Worm (Caenorhabditis elegans): ENCODE data around the gene irld-29.

irld-29 gene

DNA sequence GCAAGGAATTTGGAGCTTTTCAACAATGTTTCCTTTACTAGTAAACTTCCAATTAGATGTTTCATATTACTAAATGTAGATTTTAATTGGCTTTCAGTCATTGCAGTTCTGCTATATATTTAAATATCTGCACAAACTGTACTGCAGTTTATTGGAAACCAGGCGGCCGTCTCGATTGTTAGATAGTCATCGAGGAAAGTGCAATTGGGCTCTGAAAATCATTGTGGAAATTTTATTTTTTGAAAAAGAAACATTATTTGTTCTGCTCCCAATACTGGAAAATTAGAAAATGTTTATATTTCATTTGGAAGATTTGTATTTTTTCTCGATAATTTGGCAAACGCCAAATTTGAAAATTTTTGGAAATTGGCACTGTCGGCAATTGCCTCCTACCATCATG, at the start of gene irld-29:
TSS of gene irld-29 (minus strand) at position 101 of the 400 bp plus-strand sequence.
- no peak for TF ChIP-seq unc-130 (GFP tag; optimal IDR thresholded peaks at IDR 0.05)

- no peak for TF ChIP-seq snpc-1.3 (tag; optimal IDR thresholded peaks at IDR 0.05; ENCODE audit: insufficient read depth)
- no peak for TF ChIP-seq lin-54 (GFP tag; optimal IDR thresholded peaks at IDR 0.05)
- TF ChIP-seq akir-1 (GFP tag; optimal IDR thresholded peaks at IDR 0.05) = no peak
- TF ChIP-seq Y53F4B.3 (GFP tag; IDR thresholded peaks at IDR 0.05) = no peak
- TF ChIP-seq egrh-3 (GFP tag; IDR thresholded peaks at IDR 0.05) = peak; percentile 82; the same call in 1 of the 2 replicates
- TF ChIP-seq sdz-38 (tag; optimal IDR thresholded peaks at IDR 0.05) = no peak
- TF ChIP-seq zfh-2 (GFP tag; conservative IDR thresholded peaks at IDR 0.05) = peak; percentile 92
- TF ChIP-seq T07F8.4 (tag; optimal IDR thresholded peaks at IDR 0.05) = no peak
- no peak for TF ChIP-seq lin-35 (GFP tag; optimal IDR thresholded peaks at IDR 0.05)
- TF ChIP-seq tlf-1 (GFP tag; optimal IDR thresholded peaks at IDR 0.05) = no peak
- no peak for TF ChIP-seq let-607 (tag; optimal IDR thresholded peaks at IDR 0.05)
- TF ChIP-seq rcor-1 (GFP tag; IDR thresholded peaks at IDR 0.05) = no peak
- no peak for TF ChIP-seq mes-4 (tag; optimal IDR thresholded peaks at IDR 0.05)
- TF ChIP-seq snpc-4 (GFP tag; optimal IDR thresholded peaks at IDR 0.05) = no peak
- peak in 2 of 4 experiments; percentile 11 to 69 for TF ChIP-seq snpc-4 (tag; optimal IDR thresholded peaks at IDR 0.05)
- TF ChIP-seq F57C9.4 (tag; optimal IDR thresholded peaks at IDR 0.05) = no peak
- no peak for TF ChIP-seq somi-1 (GFP tag; optimal IDR thresholded peaks at IDR 0.05)
- no peak for TF ChIP-seq nhr-179 (tag; optimal IDR thresholded peaks at IDR 0.05)
- TF ChIP-seq lir-1 (GFP tag; conservative IDR thresholded peaks at IDR 0.05) = no peak
- no peak for TF ChIP-seq rec-8 (tag; optimal IDR thresholded peaks at IDR 0.05)
- TF ChIP-seq bed-1 (GFP tag; IDR thresholded peaks at IDR 0.05) = no peak
- no peak for TF ChIP-seq madf-8 (GFP tag; conservative IDR thresholded peaks at IDR 0.05)
- no peak for TF ChIP-seq ztf-25 (GFP tag; IDR thresholded peaks at IDR 0.05)
- TF ChIP-seq F49E8.2 (tag; optimal IDR thresholded peaks at IDR 0.05; ENCODE audit: insufficient read depth) = no peak
Measured at ce11 chrV:2343572-2343971, 5.1 kb upstream of the irld-29 start.

- TF ChIP-seq ztf-25 (GFP tag; IDR thresholded peaks at IDR 0.05) (no peak), repo-1 (tag; optimal IDR thresholded peaks at IDR 0.05) (no peak), ceh-40 (GFP tag; IDR thresholded peaks at IDR 0.05) (no peak), zfh-2 (GFP tag; conservative IDR thresholded peaks at IDR 0.05) (peak; percentile 78), egrh-3 (GFP tag; IDR thresholded peaks at IDR 0.05) (peak; percentile 27; the same call in 1 of the 2 replicates), efl-1 (GFP tag; optimal IDR thresholded peaks at IDR 0.05) (no peak), hlh-12 (tag; optimal IDR thresholded peaks at IDR 0.05) (no peak), nhr-80 (tag; optimal IDR thresholded peaks at IDR 0.05) (no peak), snpc-4 (GFP tag; optimal IDR thresholded peaks at IDR 0.05) (no peak), snpc-4 (tag; optimal IDR thresholded peaks at IDR 0.05) (peak in 1 of 4 experiments; percentile 3), Y53F4B.3 (GFP tag; IDR thresholded peaks at IDR 0.05) (no peak), tbx-9 (tag; optimal IDR thresholded peaks at IDR 0.05; ENCODE audit: borderline replicate concordance) (no peak)
Measured at ce11 chrV:2342083-2342482, 3.6 kb upstream of the irld-29 start.

- TF ChIP-seq hlh-12 (tag; optimal IDR thresholded peaks at IDR 0.05) (no peak), atf-7 (tag; optimal IDR thresholded peaks at IDR 0.05) (no peak)
Measured at ce11 chrV:2341285-2341684, 2.8 kb upstream of the irld-29 start, which contains the start of gene irld-30. TSS of gene irld-30 (minus strand) at chrV:2341385.

- TF ChIP-seq F57C9.4 (tag; optimal IDR thresholded peaks at IDR 0.05) = no peak
- no peak for TF ChIP-seq nhr-179 (tag; optimal IDR thresholded peaks at IDR 0.05)
- TF ChIP-seq F55B11.4 (tag; optimal IDR thresholded peaks at IDR 0.05; ENCODE audit: borderline replicate concordance, insufficient read depth) = no peak
- no peak for TF ChIP-seq mcd-1 (GFP tag; IDR thresholded peaks at IDR 0.05)
- TF ChIP-seq T26A5.8 (tag; optimal IDR thresholded peaks at IDR 0.05) = no peak
- no peak for TF ChIP-seq ekl-4 (GFP tag; IDR thresholded peaks at IDR 0.05)
- TF ChIP-seq F37B4.10 (GFP tag; IDR thresholded peaks at IDR 0.05) = no peak
- TF ChIP-seq die-1 (tag; optimal IDR thresholded peaks at IDR 0.05) = no peak
- TF ChIP-seq egrh-3 (GFP tag; IDR thresholded peaks at IDR 0.05) = no peak
- TF ChIP-seq C06A6.2 (GFP tag; conservative IDR thresholded peaks at IDR 0.05) = no peak
- no peak for TF ChIP-seq ceh-58 (GFP tag; IDR thresholded peaks at IDR 0.05)
- TF ChIP-seq K11D2.4 (GFP tag; IDR thresholded peaks at IDR 0.05) = no peak
- TF ChIP-seq ceh-100 (GFP tag; IDR thresholded peaks at IDR 0.05) = no peak
- no peak for TF ChIP-seq attf-5 (GFP tag; optimal IDR thresholded peaks at IDR 0.05)
Measured at ce11 chrV:2336151-2336550, 2.3 kb downstream of the irld-29 start, which contains the start of gene irld-28. TSS of gene irld-28 (minus strand) at chrV:2336251.
